Fruit fly (Drosophila melanogaster) whole organism, embryonic: ENCODE data around the gene CG7878.

Source experiments
- Ada2b ChIP-seq: fragments of 200-800 bp; sonication (Bioruptor generic); IDR thresholded peaks from 2 replicates; pipeline ENCODE4 v1.3.6; 2022; ENCODE audit warnings: missing biosample characterization, missing genetic modification characterization
- Antp ChIP-seq: fragments of 200-800 bp; sonication (Bioruptor generic); optimal IDR thresholded peaks from 3 replicates; lab custom pipeline; 2016; ENCODE audit warnings: missing biosample characterization, missing genetic modification characterization
- Awh ChIP-seq: fragments of 200-800 bp; sonication (Bioruptor generic); IDR thresholded peaks from 2 replicates; pipeline ENCODE4, ENCODE4 v1.3.6; 2022; ENCODE audit warnings: missing biosample characterization, missing genetic modification characterization
- CG10274 ChIP-seq: fragments of 200-800 bp; sonication (Bioruptor generic); optimal IDR thresholded peaks from 3 replicates; lab custom pipeline; 2017; ENCODE audit warnings: missing biosample characterization, mild to moderate bottlenecking, missing genetic modification characterization
- CG10431 ChIP-seq: fragments of 200-800 bp; sonication (Bioruptor generic); optimal IDR thresholded peaks from 3 replicates; lab custom pipeline; 2018; ENCODE audit warnings: missing biosample characterization, mild to moderate bottlenecking, missing genetic modification characterization
- CG12769 ChIP-seq: fragments of 200-800 bp; sonication (Bioruptor generic); optimal IDR thresholded peaks from 2 replicates; lab custom pipeline; 2019; ENCODE audit warnings: missing biosample characterization, mild to moderate bottlenecking, missing genetic modification characterization, moderate library complexity
- CG12942 ChIP-seq: fragments of 200-800 bp; sonication (Bioruptor generic); optimal IDR thresholded peaks from 3 replicates; lab custom pipeline; 2016; ENCODE audit warnings: missing biosample characterization, missing genetic modification characterization
- CG13123 ChIP-seq: fragments of 200-800 bp; sonication (Bioruptor generic); optimal IDR thresholded peaks from 2 replicates; lab custom pipeline; 2016; ENCODE audit warnings: missing biosample characterization, missing genetic modification characterization
- CG13775 ChIP-seq: fragments of 200-800 bp; sonication (Bioruptor generic); optimal IDR thresholded peaks from 3 replicates; lab custom pipeline; 2017; ENCODE audit warnings: missing biosample characterization, mild to moderate bottlenecking, missing genetic modification characterization
- CG17186 ChIP-seq: fragments of 200-800 bp; sonication (Bioruptor generic); optimal IDR thresholded peaks from 3 replicates; lab custom pipeline; 2017; ENCODE audit warnings: missing biosample characterization, missing genetic modification reagents, missing genetic modification characterization
- CG17912 ChIP-seq: fragments of 200-800 bp; sonication (Bioruptor generic); optimal IDR thresholded peaks from 2 replicates; lab custom pipeline; 2018; ENCODE audit warnings: missing biosample characterization, mild to moderate bottlenecking, missing genetic modification characterization
- CG2875 ChIP-seq: fragments of 200-800 bp; sonication (Bioruptor generic); optimal IDR thresholded peaks from 2 replicates; lab custom pipeline; 2017; ENCODE audit warnings: missing biosample characterization, mild to moderate bottlenecking, missing genetic modification characterization, missing genetic modification reagents
- CG30403 ChIP-seq: fragments of 200-800 bp; sonication (Bioruptor generic); optimal IDR thresholded peaks from 3 replicates; lab custom pipeline; 2016; ENCODE audit warnings: missing biosample characterization, missing genetic modification characterization
- CG31441 ChIP-seq: fragments of 200-800 bp; sonication (Bioruptor generic); IDR thresholded peaks from 2 replicates; pipeline ENCODE4 v1.3.6; 2022; ENCODE audit warnings: missing biosample characterization, missing genetic modification characterization
- CG33557 ChIP-seq: fragments of 200-800 bp; sonication (Bioruptor generic); optimal IDR thresholded peaks from 2 replicates; lab custom pipeline; 2019; ENCODE audit warnings: missing biosample characterization, mild to moderate bottlenecking, missing genetic modification characterization, moderate library complexity
- CG3838 ChIP-seq: fragments of 200-800 bp; sonication (Bioruptor generic); optimal IDR thresholded peaks from 3 replicates; lab custom pipeline; 2016; ENCODE audit warnings: missing biosample characterization, missing genetic modification characterization
- CG4328 ChIP-seq: fragments of 200-800 bp; sonication (Bioruptor generic); optimal IDR thresholded peaks from 3 replicates; lab custom pipeline; 2017; ENCODE audit warnings: missing biosample characterization, missing genetic modification reagents, missing genetic modification characterization
- CG4404 ChIP-seq: fragments of 200-800 bp; sonication (Bioruptor generic); IDR thresholded peaks from 2 replicates; pipeline ENCODE4 v1.3.6; 2022; ENCODE audit warnings: missing biosample characterization, missing genetic modification characterization
- CG4617 ChIP-seq: fragments of 200-800 bp; sonication (Bioruptor generic); optimal IDR thresholded peaks from 3 replicates; lab custom pipeline; 2016; ENCODE audit warnings: missing biosample characterization, missing genetic modification characterization, borderline replicate concordance
- CG6254 ChIP-seq: fragments of 200-800 bp; sonication (Bioruptor generic); optimal IDR thresholded peaks from 3 replicates; lab custom pipeline; 2017; ENCODE audit warnings: mild to moderate bottlenecking, missing biosample characterization, missing genetic modification reagents, missing genetic modification characterization
- CG8944 ChIP-seq: fragments of 200-800 bp; sonication (Bioruptor generic); optimal IDR thresholded peaks from 3 replicates; lab custom pipeline; 2016; ENCODE audit warnings: missing biosample characterization, missing genetic modification characterization
- CG9215 ChIP-seq: fragments of 200-800 bp; sonication (Bioruptor generic); IDR thresholded peaks from 2 replicates; pipeline ENCODE4 v1.3.6; 2022; ENCODE audit warnings: missing biosample characterization, missing genetic modification characterization
- CG9609 ChIP-seq: fragments of 200-800 bp; sonication (Bioruptor generic); optimal IDR thresholded peaks from 3 replicates; lab custom pipeline; 2016; ENCODE audit warnings: missing biosample characterization, missing genetic modification characterization
- Camta ChIP-seq: fragments of 200-800 bp; sonication (Bioruptor generic); optimal IDR thresholded peaks from 2 replicates; lab custom pipeline; 2016; ENCODE audit warnings: missing biosample characterization, missing genetic modification characterization
- Dek ChIP-seq: fragments of 200-800 bp; sonication (Bioruptor generic); optimal IDR thresholded peaks from 3 replicates; lab custom pipeline; 2019; ENCODE audit warnings: missing biosample characterization, mild to moderate bottlenecking, missing genetic modification characterization, moderate library complexity
- E2f2 ChIP-seq: fragments of 200-800 bp; sonication (Bioruptor generic); IDR thresholded peaks from 2 replicates; pipeline ENCODE4 v1.3.6; 2022; ENCODE audit warnings: missing biosample characterization, missing genetic modification characterization
- Fer2 ChIP-seq: fragments of 200-800 bp; sonication (Bioruptor generic); optimal IDR thresholded peaks from 2 replicates; lab custom pipeline; 2018; ENCODE audit warnings: missing biosample characterization, mild to moderate bottlenecking, missing genetic modification characterization, moderate library complexity
- Fer3 ChIP-seq: fragments of 200-800 bp; sonication (Bioruptor generic); optimal IDR thresholded peaks from 2 replicates; lab custom pipeline; 2018; ENCODE audit warnings: missing biosample characterization, mild to moderate bottlenecking, missing genetic modification characterization, moderate library complexity
- Gsc ChIP-seq: fragments of 200-800 bp; sonication (Bioruptor generic); IDR thresholded peaks from 2 replicates; pipeline ENCODE4 v1.3.6; 2022; ENCODE audit warnings: missing biosample characterization, missing genetic modification characterization
- MBD-R2 ChIP-seq: fragments of 200-800 bp; sonication (Bioruptor generic); IDR thresholded peaks from 2 replicates; pipeline ENCODE4 v1.3.6; 2022; ENCODE audit warnings: missing biosample characterization, missing genetic modification characterization
- Meics ChIP-seq: fragments of 200-800 bp; sonication (Bioruptor generic); optimal IDR thresholded peaks from 2 replicates; lab custom pipeline; 2017; ENCODE audit warnings: missing biosample characterization, mild to moderate bottlenecking, missing genetic modification characterization
- Side ChIP-seq: fragments of 200-800 bp; sonication (Bioruptor generic); optimal IDR thresholded peaks from 2 replicates; lab custom pipeline; 2016; ENCODE audit warnings: missing biosample characterization, missing genetic modification characterization
- YL-1 ChIP-seq: fragments of 200-800 bp; sonication (Bioruptor generic); optimal IDR thresholded peaks from 3 replicates; lab custom pipeline; 2017; ENCODE audit warnings: missing biosample characterization, mild to moderate bottlenecking, missing genetic modification characterization
- bab2 ChIP-seq: fragments of 200-800 bp; sonication (Bioruptor generic); optimal IDR thresholded peaks from 2 replicates; lab custom pipeline; 2016; ENCODE audit warnings: missing biosample characterization, missing genetic modification characterization
- chm ChIP-seq: fragments of 200-800 bp; sonication (Bioruptor generic); IDR thresholded peaks from 2 replicates; pipeline ENCODE4 v1.3.6; 2022; ENCODE audit warnings: missing biosample characterization, missing genetic modification characterization
- dan ChIP-seq: fragments of 200-800 bp; sonication (Bioruptor generic); IDR thresholded peaks from 2 replicates; pipeline ENCODE4 v1.3.6; 2022; ENCODE audit warnings: missing biosample characterization, missing genetic modification characterization
- ewg ChIP-seq: fragments of 200-800 bp; sonication (Bioruptor generic); optimal IDR thresholded peaks from 3 replicates; lab custom pipeline; 2017; ENCODE audit warnings: mild to moderate bottlenecking, missing biosample characterization, missing genetic modification reagents, missing genetic modification characterization
- fd3F ChIP-seq: fragments of 200-800 bp; sonication (Bioruptor generic); optimal IDR thresholded peaks from 2 replicates; lab custom pipeline; 2018; ENCODE audit warnings: missing biosample characterization, mild to moderate bottlenecking, missing genetic modification characterization, moderate library complexity
- fd96Cb ChIP-seq: fragments of 200-800 bp; sonication (Bioruptor generic); optimal IDR thresholded peaks from 2 replicates; lab custom pipeline; 2018; ENCODE audit warnings: missing biosample characterization, mild to moderate bottlenecking, missing genetic modification characterization, moderate library complexity
- gcm ChIP-seq: fragments of 200-800 bp; sonication (Bioruptor generic); optimal IDR thresholded peaks from 2 replicates; lab custom pipeline; 2019; ENCODE audit warnings: missing biosample characterization, mild to moderate bottlenecking, missing genetic modification characterization, moderate library complexity
- gem ChIP-seq: fragments of 200-800 bp; sonication (Bioruptor generic); optimal IDR thresholded peaks from 2 replicates; lab custom pipeline; 2019; ENCODE audit warnings: missing biosample characterization, mild to moderate bottlenecking, missing genetic modification characterization, moderate library complexity
- her ChIP-seq: fragments of 200-800 bp; sonication (Bioruptor generic); optimal IDR thresholded peaks from 2 replicates; lab custom pipeline; 2016; ENCODE audit warnings: missing biosample characterization, missing genetic modification characterization
- lilli ChIP-seq: fragments of 200-800 bp; sonication (Bioruptor generic); optimal IDR thresholded peaks from 3 replicates; lab custom pipeline; 2016; ENCODE audit warnings: missing biosample characterization, missing genetic modification characterization
- oc ChIP-seq: fragments of 200-800 bp; sonication (Bioruptor generic); optimal IDR thresholded peaks from 2 replicates; lab custom pipeline; 2018; ENCODE audit warnings: missing biosample characterization, mild to moderate bottlenecking, missing genetic modification characterization, moderate library complexity
- org-1 ChIP-seq: fragments of 200-800 bp; sonication (Bioruptor generic); optimal IDR thresholded peaks from 2 replicates; lab custom pipeline; 2017; ENCODE audit warnings: missing biosample characterization, missing genetic modification characterization
- peb ChIP-seq: fragments of 200-800 bp; sonication (Bioruptor generic); IDR thresholded peaks from 2 replicates; pipeline ENCODE4 v1.3.6; 2022; ENCODE audit warnings: missing biosample characterization, missing genetic modification characterization
- sens ChIP-seq: fragments of 200-800 bp; sonication (Bioruptor generic); peaks from one replicate; lab custom pipeline; 2016; ENCODE audit warnings: missing biosample characterization, missing genetic modification characterization
- vvl ChIP-seq: fragments of 200-800 bp; sonication (Bioruptor generic); IDR thresholded peaks from 2 replicates; pipeline ENCODE4 v1.3.6; 2022; ENCODE audit warnings: missing biosample characterization, missing genetic modification characterization
- zfh1 ChIP-seq: fragments of 200-800 bp; sonication (Bioruptor generic); IDR thresholded peaks from 3 replicates; pipeline ENCODE4 v1.3.6; 2022; ENCODE audit warnings: missing biosample characterization, missing genetic modification characterization

The CG7878 gene

DNA sequence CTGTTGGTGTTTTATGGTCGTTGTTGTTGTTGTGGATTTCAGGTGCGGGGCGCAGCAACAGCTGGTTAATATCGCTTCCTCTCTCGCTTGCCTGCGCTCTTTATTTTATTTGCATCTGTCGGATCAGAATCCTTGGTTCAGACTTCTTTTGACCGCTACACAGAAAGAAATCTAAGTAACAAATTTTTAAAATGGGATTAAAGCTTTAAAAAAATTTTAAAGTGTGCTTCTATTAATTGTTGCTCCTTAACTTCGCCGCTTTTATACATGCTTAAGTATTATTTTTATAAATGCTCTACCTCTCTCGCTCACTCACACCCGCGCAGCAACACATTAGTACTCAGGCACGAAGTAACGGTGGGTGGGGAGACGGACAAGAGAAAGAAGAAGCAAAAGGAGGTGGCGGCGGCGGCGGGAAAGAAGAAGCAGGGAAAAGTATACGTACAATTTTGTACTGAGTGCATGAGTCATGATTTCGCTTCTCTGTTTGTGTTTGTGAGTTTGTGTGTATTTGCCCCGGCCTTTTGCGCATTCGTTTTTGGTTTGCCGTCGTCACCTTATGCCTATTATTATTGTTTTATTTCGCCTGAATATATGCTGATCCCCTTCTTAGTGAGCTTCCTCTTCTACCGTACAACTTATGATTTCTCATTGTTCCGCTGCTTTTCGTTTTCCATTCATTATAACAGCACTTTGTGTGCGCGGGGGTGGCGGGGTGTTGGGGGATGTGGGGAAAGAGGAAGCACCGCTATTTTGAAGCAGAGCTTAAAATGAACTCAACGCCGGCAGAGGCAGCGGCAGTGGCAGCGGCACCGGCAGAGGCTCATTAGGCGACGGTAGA, 8.5 kb upstream of the CG7878 start (continued):
- TF ChIP-seq CG2875 (GFP tag; lab: Kevin White, UChicago) (peak; percentile 63), her (peak; percentile 62), CG10274 (peak; percentile 62), oc (tag; lab: Kevin White, UChicago) (peak; percentile 78), CG33557 (GFP tag; lab: Kevin White, UChicago) (peak; percentile 13), Meics (GFP tag; lab: Kevin White, UChicago) (peak; percentile 83), CG10431 (GFP tag; lab: Kevin White, UChicago) (no peak), Gsc (no peak), fd96Cb (tag; lab: Kevin White, UChicago) (peak; percentile 82), vvl (GFP tag; lab: Robert Waterston, UW) (peak; percentile 92), Fer2 (tag; lab: Kevin White, UChicago) (peak; percentile 22), Ada2b (peak; percentile 77), CG30403 (GFP tag; lab: Kevin White, UChicago) (peak; percentile 84), gem (peak; percentile 87), CG13123 (GFP tag; lab: Kevin White, UChicago) (peak; percentile 49), chm (GFP tag; lab: Robert Waterston, UW) (peak; percentile 77), CG17186 (no peak), CG31441 (GFP tag; lab: Robert Waterston, UW) (peak; percentile 89), CG12769 (tag; lab: Kevin White, UChicago) (peak; percentile 67), E2f2 (GFP tag; lab: Robert Waterston, UW) (peak; percentile 60), CG8944 (GFP tag; lab: Kevin White, UChicago) (peak; percentile 66), YL-1 (peak; percentile 27), Camta (GFP tag; lab: Kevin White, UChicago) (peak; percentile 76), org-1 (peak; percentile 82), Antp (GFP tag; lab: Kevin White, UChicago) (peak; percentile 73), CG3838 (GFP tag; lab: Kevin White, UChicago) (peak; percentile 59), CG12942 (GFP tag; lab: Kevin White, UChicago) (peak; percentile 65), sens (GFP tag; lab: Kevin White, UChicago) (peak; percentile 98), bab2 (peak; percentile 69), CG9609 (GFP tag; lab: Kevin White, UChicago) (peak; percentile 74), Awh (peak; percentile 83), CG4617 (peak; percentile 41), dan (GFP tag; lab: Robert Waterston, UW) (0 out of 2 replicates have a peak, but pooled peaks have one; percentile 12), CG4328 (GFP tag; lab: Kevin White, UChicago) (peak; percentile 29), lilli (GFP tag; lab: Kevin White, UChicago) (peak; percentile 90), MBD-R2 (GFP tag; lab: Robert Waterston, UW) (peak; percentile 44), Dek (tag; lab: Kevin White, UChicago) (peak; percentile 76), Side (GFP tag; lab: Kevin White, UChicago) (peak; percentile 74), peb (GFP tag; lab: Robert Waterston, UW) (peak; percentile 68), CG13775 (peak; percentile 78), fd3F (peak; percentile 60), CG17912 (GFP tag; lab: Kevin White, UChicago) (no peak), gcm (GFP tag; lab: Kevin White, UChicago) (peak; percentile 79), CG9215 (GFP tag; lab: Robert Waterston, UW) (peak; percentile 67), CG6254 (peak; percentile 70), CG4404 (GFP tag; lab: Robert Waterston, UW) (peak; percentile 57), Fer3 (tag; lab: Kevin White, UChicago) (peak; percentile 84), ewg (GFP tag; lab: Kevin White, UChicago) (peak; percentile 61), zfh1 (peak; percentile 85)
